In the genomic region with DNA sequence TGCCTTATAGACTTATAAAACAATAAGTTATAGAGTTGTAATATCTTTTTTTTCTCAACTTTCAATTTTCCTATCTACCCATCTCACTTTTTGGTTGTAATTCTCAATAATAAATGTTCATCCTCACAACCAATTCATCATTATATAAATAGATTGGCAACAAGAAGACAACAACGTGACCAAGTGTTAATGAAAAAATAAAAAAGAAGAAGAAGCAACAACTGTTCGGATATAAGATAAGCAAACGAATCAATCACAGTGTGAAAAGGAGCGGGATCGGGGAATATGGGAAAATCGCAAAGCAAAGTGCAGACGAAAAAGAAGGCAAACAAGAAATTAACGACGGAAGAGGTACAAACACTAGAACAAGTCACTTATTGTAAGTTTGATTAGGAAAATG, we compare ENCODE assay signal across 6 worm cellular contexts.
TF ChIP-seq lines count a peak whose summit lies in the region.

A gene (plus strand): TSS at position 153 of the 400 bp plus-strand sequence.

TF ChIP-seq in whole organism, L1 larva, 84 proteins besides CTCF, POLR2A, EP300 and RAD21:
- peak; percentile 70 for TF ChIP-seq nhr-71 (tag; optimal IDR thresholded peaks at IDR 0.05; lab: Kevin White, UChicago)
- no peak for TF ChIP-seq Y116A8C.19 (tag; optimal IDR thresholded peaks at IDR 0.05; lab: Kevin White, UChicago; ENCODE audit: borderline replicate concordance)
- TF ChIP-seq nhr-19 (GFP tag; conservative IDR thresholded peaks at IDR 0.05; lab: Robert Waterston, UW), result peak; percentile 33; the same call in 1 of the 2 replicates
- peak; percentile 53 for TF ChIP-seq rnt-1 (tag; optimal IDR thresholded peaks at IDR 0.05; lab: Kevin White, UChicago)
- peak; percentile 73 for TF ChIP-seq lin-14 (GFP tag; optimal IDR thresholded peaks at IDR 0.05; lab: Kevin White, UChicago)
- TF ChIP-seq nhr-20 (tag; optimal IDR thresholded peaks at IDR 0.05; lab: Kevin White, UChicago), result peak; percentile 17
- TF ChIP-seq lsy-2 (tag; optimal IDR thresholded peaks at IDR 0.05; lab: Kevin White, UChicago), result peak in 1 of 2 experiments; percentile 17
- peak; percentile 40 for TF ChIP-seq mef-2 (tag; optimal IDR thresholded peaks at IDR 0.05; lab: Kevin White, UChicago)
- TF ChIP-seq snu-23 (GFP tag; optimal IDR thresholded peaks at IDR 0.05; lab: Kevin White, UChicago), result peak; percentile 24
- TF ChIP-seq grh-1 (GFP tag; IDR thresholded peaks at IDR 0.05; lab: Robert Waterston, UW), result no peak
- TF ChIP-seq lin-39 (tag; optimal IDR thresholded peaks at IDR 0.05; lab: Kevin White, UChicago), result peak; percentile 94
- TF ChIP-seq nhr-84 (tag; optimal IDR thresholded peaks at IDR 0.05; lab: Kevin White, UChicago), result no peak
TF ChIP-seq in whole organism, L1 larva: peak in this region for 9.

TF ChIP-seq in whole organism, L2 larva, 48 proteins besides CTCF, POLR2A, EP300 and RAD21:
- peak; percentile 47 for TF ChIP-seq mab-5 (tag; optimal IDR thresholded peaks at IDR 0.05; lab: Kevin White, UChicago)
- TF ChIP-seq sma-3 (GFP tag; optimal IDR thresholded peaks at IDR 0.05; lab: Kevin White, UChicago), result no peak
- TF ChIP-seq F13H6.1 (tag; optimal IDR thresholded peaks at IDR 0.05; lab: Kevin White, UChicago), result peak; percentile 54
- peak in 1 of 2 experiments; percentile 49 for TF ChIP-seq lsy-2 (tag; optimal IDR thresholded peaks at IDR 0.05; lab: Kevin White, UChicago)
- TF ChIP-seq C34F6.9 (tag; optimal IDR thresholded peaks at IDR 0.05; lab: Kevin White, UChicago), result peak; percentile 43
- no peak for TF ChIP-seq crh-2 (tag; optimal IDR thresholded peaks at IDR 0.05; lab: Kevin White, UChicago)
- TF ChIP-seq ceh-16 (tag; optimal IDR thresholded peaks at IDR 0.05; lab: Kevin White, UChicago), result no peak
- TF ChIP-seq nhr-129 (tag; optimal IDR thresholded peaks at IDR 0.05; lab: Kevin White, UChicago), result peak; percentile 10
- peak; percentile 28 for TF ChIP-seq blmp-1 (tag; optimal IDR thresholded peaks at IDR 0.05; lab: Kevin White, UChicago; ENCODE audit: insufficient read depth)
- TF ChIP-seq sma-9 (GFP tag; optimal IDR thresholded peaks at IDR 0.05; lab: Kevin White, UChicago), result peak; percentile 66
- TF ChIP-seq sma-9 (tag; optimal IDR thresholded peaks at IDR 0.05; lab: Kevin White, UChicago), result no peak
TF ChIP-seq in whole organism, L2 larva: peak in this region for 7.

TF ChIP-seq in whole organism, L3 larva, 47 proteins besides CTCF, POLR2A, EP300 and RAD21:
- TF ChIP-seq egl-5 (tag; optimal IDR thresholded peaks at IDR 0.05; lab: Kevin White, UChicago) (peak; percentile 33), ztf-11 (tag; optimal IDR thresholded peaks at IDR 0.05; lab: Kevin White, UChicago) (no peak), nfya-1 (tag; optimal IDR thresholded peaks at IDR 0.05; lab: Kevin White, UChicago; ENCODE audit: insufficient read depth) (peak; percentile 18), nhr-23 (tag; optimal IDR thresholded peaks at IDR 0.05; lab: Kevin White, UChicago) (no peak), ztf-4 (tag; optimal IDR thresholded peaks at IDR 0.05; lab: Kevin White, UChicago) (no peak)

TF ChIP-seq in whole organism, L4 larva, 104 proteins besides CTCF, POLR2A, EP300 and RAD21:
- TF ChIP-seq ceh-20 (GFP tag; IDR thresholded peaks at IDR 0.05; lab: Robert Waterston, UW) (0 out of 2 replicates have a peak, but pooled peaks have one; percentile 13), aha-1 (tag; lab: Kevin White, UChicago) (peak; percentile 35), zfp-3 (GFP tag; conservative IDR thresholded peaks at IDR 0.05; lab: Robert Waterston, UW) (no peak), daf-16 (GFP tag; optimal IDR thresholded peaks at IDR 0.05; lab: Kevin White, UChicago) (peak in 1 of 2 experiments; percentile 91), daf-16 (tag; optimal IDR thresholded peaks at IDR 0.05; lab: Kevin White, UChicago) (no peak)
TF ChIP-seq in whole organism, L4 larva: peak in this region for 3.

TF ChIP-seq in whole organism, late embryonic, 69 proteins besides CTCF, POLR2A, EP300 and RAD21:
- TF ChIP-seq dve-1 (tag; optimal IDR thresholded peaks at IDR 0.05; lab: Kevin White, UChicago) (no peak), unc-55 (GFP tag; optimal IDR thresholded peaks at IDR 0.05; lab: Kevin White, UChicago) (peak; percentile 89)

TF ChIP-seq in whole organism, mixed stage, embryonic, 35 proteins besides CTCF, POLR2A, EP300 and RAD21:
- TF ChIP-seq nhr-2 (tag; optimal IDR thresholded peaks at IDR 0.05; lab: Kevin White, UChicago) (no peak), drap-1 (GFP tag; optimal IDR thresholded peaks at IDR 0.05; lab: Kevin White, UChicago) (no peak), M03D4.4 (tag; optimal IDR thresholded peaks at IDR 0.05; lab: Kevin White, UChicago) (no peak), unc-120 (tag; optimal IDR thresholded peaks at IDR 0.05; lab: Kevin White, UChicago; ENCODE audit: poor library complexity, severe bottlenecking) (peak; percentile 62), ztf-11 (tag; optimal IDR thresholded peaks at IDR 0.05; lab: Kevin White, UChicago) (no peak), unc-62 (GFP tag; optimal IDR thresholded peaks at IDR 0.05; lab: Kevin White, UChicago) (peak; percentile 71), mep-1 (tag; optimal IDR thresholded peaks at IDR 0.05; lab: Kevin White, UChicago) (no peak), lsy-2 (tag; optimal IDR thresholded peaks at IDR 0.05; lab: Kevin White, UChicago) (no peak), hlh-1 (tag; optimal IDR thresholded peaks at IDR 0.05; lab: Kevin White, UChicago) (peak; percentile 36)
